Fruit fly (Drosophila melanogaster): Measurements from ENCODE around the gene Hsc70-1.

Hsc70-1 gene

dm6 chr3L:14003297-14004040 is 29.6 kb downstream of the Hsc70-1 start (continued):
- TF ChIP-seq Ssrp (tag; optimal IDR thresholded peaks at IDR 0.05) = no peak
- peak; percentile 28; the same call in 1 of the 2 replicates for TF ChIP-seq tna (GFP tag; IDR thresholded peaks at IDR 0.05; ENCODE audit: partially characterized antibody)
- TF ChIP-seq ab (GFP tag; optimal IDR thresholded peaks at IDR 0.05) = no peak
- TF ChIP-seq CG4282 (GFP tag; optimal IDR thresholded peaks at IDR 0.05) = no peak
- peak; percentile 60; the same call in 1 of the 2 replicates for TF ChIP-seq CG9215 (GFP tag; IDR thresholded peaks at IDR 0.05)
- TF ChIP-seq ems (GFP tag; optimal IDR thresholded peaks at IDR 0.05) = no peak
- TF ChIP-seq CG42726 (GFP tag; IDR thresholded peaks at IDR 0.05; ENCODE audit: partially characterized antibody) = no peak
- TF ChIP-seq dan (GFP tag; IDR thresholded peaks at IDR 0.05) = no peak
- no peak for TF ChIP-seq row (GFP tag; IDR thresholded peaks at IDR 0.05)
- TF ChIP-seq PHDP (tag; optimal IDR thresholded peaks at IDR 0.05) = no peak
- no peak for TF ChIP-seq CG15696 (tag; optimal IDR thresholded peaks at IDR 0.05)
- TF ChIP-seq CG10543 (GFP tag; optimal IDR thresholded peaks at IDR 0.05) = no peak
- no peak for TF ChIP-seq CG17802 (tag; optimal IDR thresholded peaks at IDR 0.05)
- TF ChIP-seq slbo (GFP tag; IDR thresholded peaks at IDR 0.05) = peak; percentile 20; the same call in 1 of the 2 replicates
- TF ChIP-seq Dll (GFP tag; IDR thresholded peaks at IDR 0.05; ENCODE audit: partially characterized antibody) = no peak
- TF ChIP-seq CG9817 (tag; optimal IDR thresholded peaks at IDR 0.05) = no peak
- TF ChIP-seq Camta (GFP tag; optimal IDR thresholded peaks at IDR 0.05) = no peak
- TF ChIP-seq CG18011 (GFP tag; optimal IDR thresholded peaks at IDR 0.05) = no peak
- TF ChIP-seq CG2678 (tag; optimal IDR thresholded peaks at IDR 0.05) = peak; percentile 21
- no peak for TF ChIP-seq Hmr (GFP tag; optimal IDR thresholded peaks at IDR 0.05)
- TF ChIP-seq crp (GFP tag; optimal IDR thresholded peaks at IDR 0.05) = no peak
- no peak for TF ChIP-seq dmrt11E (tag; optimal IDR thresholded peaks at IDR 0.05)
- no peak for TF ChIP-seq MTF-1 (GFP tag; optimal IDR thresholded peaks at IDR 0.05; ENCODE audit: borderline replicate concordance)
- TF ChIP-seq Ravus (GFP tag; IDR thresholded peaks at IDR 0.05) = no peak
- TF ChIP-seq CG13894 (tag; optimal IDR thresholded peaks at IDR 0.05) = no peak
- TF ChIP-seq HLHmδ (GFP tag; optimal IDR thresholded peaks at IDR 0.05) = no peak
- TF ChIP-seq Sry-β (GFP tag; optimal IDR thresholded peaks at IDR 0.05) = no peak
- no peak for TF ChIP-seq stwl (tag; optimal IDR thresholded peaks at IDR 0.05)
- no peak for TF ChIP-seq odd (GFP tag; optimal IDR thresholded peaks at IDR 0.05)
- TF ChIP-seq Abd-B (GFP tag; optimal IDR thresholded peaks at IDR 0.05) = no peak
- no peak for TF ChIP-seq grn (GFP tag; optimal IDR thresholded peaks at IDR 0.05)
- no peak for TF ChIP-seq hth (optimal IDR thresholded peaks at IDR 0.05)
- TF ChIP-seq CG31441 (GFP tag; IDR thresholded peaks at IDR 0.05) = no peak
- no peak for TF ChIP-seq pnt (GFP tag; optimal IDR thresholded peaks at IDR 0.05)
- TF ChIP-seq CG13296 (GFP tag; optimal IDR thresholded peaks at IDR 0.05) = no peak
- TF ChIP-seq Hr78 (GFP tag; optimal IDR thresholded peaks at IDR 0.05) = no peak
- peak; percentile 11 for TF ChIP-seq Sin3A (optimal IDR thresholded peaks at IDR 0.05)
- peak; percentile 88 for TF ChIP-seq sens (GFP tag)
- TF ChIP-seq peb (GFP tag; IDR thresholded peaks at IDR 0.05) = no peak
- peak; percentile 18 for TF ChIP-seq CG18262 (tag; optimal IDR thresholded peaks at IDR 0.05)
- no peak for TF ChIP-seq HLH54F (GFP tag; optimal IDR thresholded peaks at IDR 0.05)
- TF ChIP-seq sna (GFP tag; IDR thresholded peaks at IDR 0.05; ENCODE audit: partially characterized antibody) = no peak
- no peak for TF ChIP-seq Dfd (GFP tag; optimal IDR thresholded peaks at IDR 0.05)
- TF ChIP-seq CG7987 (GFP tag; optimal IDR thresholded peaks at IDR 0.05) = no peak
- TF ChIP-seq ind (GFP tag; optimal IDR thresholded peaks at IDR 0.05) = no peak
- peak; percentile 98 for TF ChIP-seq phol (tag; optimal IDR thresholded peaks at IDR 0.05)
- TF ChIP-seq fru (optimal IDR thresholded peaks at IDR 0.05) = no peak
- no peak for TF ChIP-seq tx (GFP tag; optimal IDR thresholded peaks at IDR 0.05)
- peak; percentile 20 for TF ChIP-seq CG7556 (GFP tag; optimal IDR thresholded peaks at IDR 0.05)
- TF ChIP-seq CG14441 (GFP tag; IDR thresholded peaks at IDR 0.05) = no peak

Data from whole organism, embryonic.